Worm (Caenorhabditis elegans) whole organism, mixed stage, embryonic: Measurements from ENCODE around the gene Y51A2D.18.

Source experiments
- M03D4.4 ChIP-seq: sonication (generic microtip); optimal IDR thresholded peaks from 2 replicates; lab custom pipeline; 2017; ENCODE audit warnings: mild to moderate bottlenecking, missing genetic modification characterization, missing compliant biosample characterization
- bed-3 ChIP-seq: fragments of 200-800 bp; sonication (Bioruptor generic); optimal IDR thresholded peaks from 3 replicates; lab custom pipeline; 2018; ENCODE audit warnings: mild to moderate bottlenecking, missing genetic modification characterization, moderate library complexity, missing compliant biosample characterization
- ceh-39 ChIP-seq: fragments of 150-350 bp; optimal IDR thresholded peaks from 2 replicates; lab custom pipeline; 2014; ENCODE audit warnings: missing biosample characterization, missing genetic modification characterization
- ceh-43 ChIP-seq: fragments of 200-800 bp; sonication (Bioruptor generic); optimal IDR thresholded peaks from 2 replicates; lab custom pipeline; 2018; ENCODE audit warnings: mild to moderate bottlenecking, missing genetic modification characterization, moderate library complexity, missing compliant biosample characterization
- ceh-83 ChIP-seq: fragments of 200-800 bp; sonication (Bioruptor generic); optimal IDR thresholded peaks from 2 replicates; lab custom pipeline; 2018; ENCODE audit warnings: mild to moderate bottlenecking, missing genetic modification characterization, missing compliant biosample characterization
- ces-1 ChIP-seq: fragments of 150-350 bp; optimal IDR thresholded peaks from 2 replicates; lab custom pipeline; 2014; ENCODE audit warnings: missing biosample characterization, missing genetic modification reagents, missing genetic modification characterization
- cnd-1 ChIP-seq: fragments of 200-800 bp; sonication (Bioruptor generic); optimal IDR thresholded peaks from 2 replicates; lab custom pipeline; 2018; ENCODE audit warnings: mild to moderate bottlenecking, missing genetic modification characterization, missing compliant biosample characterization
- drap-1 ChIP-seq: fragments of 200-800 bp; sonication (Bioruptor generic); optimal IDR thresholded peaks from 3 replicates; lab custom pipeline; 2018; ENCODE audit warnings: mild to moderate bottlenecking, missing genetic modification characterization, missing compliant biosample characterization
- elt-1 ChIP-seq: sonication (generic microtip); optimal IDR thresholded peaks from 2 replicates; lab custom pipeline; 2017; ENCODE audit warnings: missing genetic modification characterization, mild to moderate bottlenecking, missing compliant biosample characterization, antibody characterized with exemption, moderate library complexity, borderline replicate concordance; ENCODE audit not compliant: insufficient read depth
- elt-3 ChIP-seq: fragments of 150-350 bp; optimal IDR thresholded peaks from 2 replicates; lab custom pipeline; 2014; ENCODE audit warnings: missing biosample characterization, missing genetic modification characterization
- flh-1 ChIP-seq: fragments of 200-800 bp; sonication (Bioruptor generic); optimal IDR thresholded peaks from 2 replicates; lab custom pipeline; 2018; ENCODE audit warnings: mild to moderate bottlenecking, missing genetic modification characterization, moderate library complexity, missing compliant biosample characterization
- ham-2 ChIP-seq: fragments of 200-800 bp; sonication (Bioruptor generic); optimal IDR thresholded peaks from 2 replicates; lab custom pipeline; 2018; ENCODE audit warnings: mild to moderate bottlenecking, missing genetic modification characterization, missing compliant biosample characterization
- hlh-1 ChIP-seq: fragments of 150-350 bp; optimal IDR thresholded peaks from 2 replicates; lab custom pipeline; 2014; ENCODE audit warnings: missing biosample characterization, missing genetic modification reagents, missing genetic modification characterization
- lin-13 ChIP-seq: fragments of 150-350 bp; optimal IDR thresholded peaks from 2 replicates; lab custom pipeline; 2014; ENCODE audit warnings: missing biosample characterization, missing genetic modification characterization
- lin-32 ChIP-seq: fragments of 200-800 bp; sonication (Bioruptor generic); optimal IDR thresholded peaks from 2 replicates; lab custom pipeline; 2018; ENCODE audit warnings: mild to moderate bottlenecking, missing genetic modification characterization, missing compliant biosample characterization
- mab-5 ChIP-seq: fragments of 150-350 bp; optimal IDR thresholded peaks from 2 replicates; lab custom pipeline; 2014; ENCODE audit warnings: missing biosample characterization, missing genetic modification characterization
- mep-1 ChIP-seq: fragments of 150-350 bp; optimal IDR thresholded peaks from 2 replicates; lab custom pipeline; 2017; ENCODE audit warnings: missing biosample characterization, missing genetic modification reagents, missing genetic modification characterization, inconsistent platforms
- mls-2 ChIP-seq: sonication (generic microtip); optimal IDR thresholded peaks from 2 replicates; lab custom pipeline; 2016; ENCODE audit warnings: mild to moderate bottlenecking, missing genetic modification characterization, moderate library complexity, missing compliant biosample characterization
- nhr-12 ChIP-seq: fragments of 150-350 bp; optimal IDR thresholded peaks from 2 replicates; lab custom pipeline; 2014; ENCODE audit warnings: missing biosample characterization, missing genetic modification characterization
- nhr-2 ChIP-seq: fragments of 150-350 bp; optimal IDR thresholded peaks from 2 replicates; lab custom pipeline; 2014; ENCODE audit warnings: missing biosample characterization, missing genetic modification characterization
- nhr-237 ChIP-seq: fragments of 150-350 bp; optimal IDR thresholded peaks from 2 replicates; lab custom pipeline; 2014; ENCODE audit warnings: missing biosample characterization, missing genetic modification characterization
- nhr-28 ChIP-seq: fragments of 150-350 bp; optimal IDR thresholded peaks from 2 replicates; lab custom pipeline; 2014; ENCODE audit warnings: missing biosample characterization, missing genetic modification characterization
- nhr-76 ChIP-seq: sonication (generic microtip); optimal IDR thresholded peaks from 2 replicates; lab custom pipeline; 2017; ENCODE audit warnings: missing biosample characterization, missing genetic modification characterization
- pha-4 ChIP-seq: fragments of 150-350 bp; optimal IDR thresholded peaks from 2 replicates; lab custom pipeline; 2018; ENCODE audit warnings: missing biosample characterization, missing genetic modification reagents, missing genetic modification characterization
- sem-2 ChIP-seq: fragments of 200-800 bp; sonication (Bioruptor generic); optimal IDR thresholded peaks from 2 replicates; lab custom pipeline; 2018; ENCODE audit warnings: mild to moderate bottlenecking, missing genetic modification characterization, missing compliant biosample characterization
- snpc-4 ChIP-seq: fragments of 150-350 bp; optimal IDR thresholded peaks from 2 replicates; lab custom pipeline; 2014; ENCODE audit warnings: missing biosample characterization, missing genetic modification characterization
- sptf-1 ChIP-seq: sonication (generic microtip); optimal IDR thresholded peaks from 2 replicates; lab custom pipeline; 2017; ENCODE audit warnings: mild to moderate bottlenecking, missing genetic modification characterization, moderate library complexity, missing compliant biosample characterization
- tbx-8 ChIP-seq: fragments of 200-800 bp; sonication (Bioruptor generic); optimal IDR thresholded peaks from 2 replicates; lab custom pipeline; 2018; ENCODE audit warnings: mild to moderate bottlenecking, missing genetic modification characterization, moderate library complexity, missing compliant biosample characterization
- unc-120 ChIP-seq: sonication (generic microtip); optimal IDR thresholded peaks from 2 replicates; lab custom pipeline; 2017; ENCODE audit warnings: missing genetic modification characterization, missing compliant biosample characterization; ENCODE audit not compliant: poor library complexity, severe bottlenecking
- unc-39 ChIP-seq: fragments of 150-350 bp; optimal IDR thresholded peaks from 2 replicates; lab custom pipeline; 2014; ENCODE audit warnings: missing biosample characterization, missing genetic modification characterization
- unc-62 ChIP-seq: fragments of 150-350 bp; optimal IDR thresholded peaks from 2 replicates; lab custom pipeline; 2014; ENCODE audit warnings: missing biosample characterization, missing genetic modification reagents, missing genetic modification characterization
- zip-8 ChIP-seq: fragments of 150-350 bp; optimal IDR thresholded peaks from 2 replicates; lab custom pipeline; 2014; ENCODE audit warnings: missing biosample characterization, missing genetic modification characterization
- ztf-11 ChIP-seq: fragments of 150-350 bp; optimal IDR thresholded peaks from 2 replicates; lab custom pipeline; 2014; ENCODE audit warnings: missing biosample characterization, missing genetic modification characterization

Gene Y51A2D.18

DNA sequence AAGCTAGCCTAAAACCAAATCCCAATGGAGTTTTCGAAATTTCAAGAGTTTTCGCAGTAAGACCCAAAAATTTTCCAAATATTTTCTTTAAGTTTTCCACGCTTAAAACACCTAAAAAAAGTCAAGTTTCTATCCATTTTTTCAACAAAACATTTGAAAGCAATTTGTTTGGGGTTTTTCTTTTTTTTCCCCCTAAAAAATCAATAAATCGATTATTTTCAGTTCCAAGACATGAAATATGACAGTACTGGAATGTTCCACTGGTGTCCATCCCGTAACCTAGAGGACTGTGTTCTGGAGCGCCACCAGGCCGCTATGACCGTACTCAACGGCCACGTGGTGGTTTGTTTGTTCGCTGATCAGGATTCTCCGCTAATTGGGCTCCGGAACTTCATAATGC, 17.6 kb upstream of the Y51A2D.18 start:
- TF ChIP-seq sem-2 (GFP tag; lab: Kevin White, UChicago) = no peak
- TF ChIP-seq ceh-83 = no peak
- TF ChIP-seq ceh-39 (tag; lab: Kevin White, UChicago) = no peak
- no peak for TF ChIP-seq unc-39

- TF ChIP-seq ces-1 (GFP tag; lab: Kevin White, UChicago) = peak; percentile 42
- TF ChIP-seq mep-1 = no peak
These were observed 4.9 kb upstream of the Y51A2D.18 start, which contains the start of gene slo-1 for ce11 chrV:18491961-18492360. slo-1 (plus strand) TSS chrV:18492261.

- TF ChIP-seq elt-1 (tag; lab: Kevin White, UChicago) (no peak), hlh-1 (tag; lab: Kevin White, UChicago) (peak; percentile 59), ham-2 (no peak), M03D4.4 (tag; lab: Kevin White, UChicago) (peak; percentile 26), unc-62 (GFP tag; lab: Kevin White, UChicago) (peak; percentile 19), drap-1 (peak; percentile 71), mls-2 (peak; percentile 17), nhr-12 (tag; lab: Kevin White, UChicago) (no peak), nhr-28 (tag; lab: Kevin White, UChicago) (no peak), unc-120 (tag; lab: Kevin White, UChicago) (peak; percentile 90), ces-1 (GFP tag; lab: Kevin White, UChicago) (peak; percentile 45)
These were observed 3.3 kb upstream of the Y51A2D.18 start for ce11 chrV:18490284-18490832.

- no peak for TF ChIP-seq lin-13 (tag; lab: Kevin White, UChicago)
- TF ChIP-seq nhr-28 (tag; lab: Kevin White, UChicago) = no peak
- no peak for TF ChIP-seq bed-3 (GFP tag; lab: Kevin White, UChicago)
- TF ChIP-seq unc-39 = no peak
- no peak for TF ChIP-seq ceh-39 (tag; lab: Kevin White, UChicago)
- TF ChIP-seq elt-1 (tag; lab: Kevin White, UChicago) = no peak
- no peak for TF ChIP-seq nhr-76 (tag; lab: Kevin White, UChicago)
- TF ChIP-seq drap-1 = no peak
- TF ChIP-seq snpc-4 (tag; lab: Kevin White, UChicago) = no peak
- no peak for TF ChIP-seq mls-2
- TF ChIP-seq mep-1 = no peak
- TF ChIP-seq ceh-83 = no peak
These were observed 6.8 kb downstream of the Y51A2D.18 start, which contains the start of gene srh-178 for ce11 chrV:18480231-18480630. srh-178 (minus strand) TSS chrV:18480331.

DNA sequence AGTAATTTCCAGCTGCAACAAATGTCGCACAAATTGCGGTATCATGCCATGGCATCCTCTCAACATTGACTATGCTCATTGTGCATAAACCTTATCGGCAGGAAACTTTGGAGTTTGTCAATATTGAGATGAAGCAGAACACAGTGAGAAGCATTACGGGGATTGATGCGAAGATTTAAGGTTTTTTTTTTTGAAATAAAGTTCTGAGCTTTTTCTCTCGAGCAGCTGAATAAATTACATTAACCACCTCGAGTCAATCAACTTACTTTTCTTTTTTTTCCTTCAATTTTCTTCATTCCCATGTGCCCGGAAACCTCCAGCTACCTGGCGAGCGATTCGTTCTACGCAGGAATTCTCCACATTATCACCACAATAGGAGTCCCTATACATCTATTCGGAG, 11.0 kb downstream of the Y51A2D.18 start, which contains the start of gene srh-179:
srh-179 (plus strand) TSS at position 301 of the 400 bp plus-strand sequence.
- TF ChIP-seq snpc-4 (tag; lab: Kevin White, UChicago) (no peak), unc-62 (GFP tag; lab: Kevin White, UChicago) (no peak), nhr-237 (tag; lab: Kevin White, UChicago) (no peak), mab-5 (tag; lab: Kevin White, UChicago) (no peak), sptf-1 (no peak), nhr-2 (tag; lab: Kevin White, UChicago) (no peak), zip-8 (tag; lab: Kevin White, UChicago) (no peak), sem-2 (GFP tag; lab: Kevin White, UChicago) (no peak), ces-1 (GFP tag; lab: Kevin White, UChicago) (no peak), ceh-43 (GFP tag; lab: Kevin White, UChicago) (no peak), bed-3 (GFP tag; lab: Kevin White, UChicago) (no peak), mep-1 (no peak), lin-32 (GFP tag; lab: Kevin White, UChicago) (no peak), unc-120 (tag; lab: Kevin White, UChicago) (no peak), ham-2 (no peak), tbx-8 (no peak), cnd-1 (tag; lab: Kevin White, UChicago) (no peak)
- TF ChIP-seq, all 35 proteins: peak for 0

ce11 chrV:18474223-18474622, 12.8 kb downstream of the Y51A2D.18 start, which contains the start of gene srh-181:
srh-181 (plus strand) TSS chrV:18474523.
- no peak for TF ChIP-seq lin-13 (tag; lab: Kevin White, UChicago)
- no peak for TF ChIP-seq sptf-1
- TF ChIP-seq nhr-12 (tag; lab: Kevin White, UChicago) = no peak
- no peak for TF ChIP-seq ztf-11 (tag; lab: Kevin White, UChicago)
- no peak for TF ChIP-seq elt-1 (tag; lab: Kevin White, UChicago)
- no peak for TF ChIP-seq ceh-83
- TF ChIP-seq unc-120 (tag; lab: Kevin White, UChicago) = no peak
- TF ChIP-seq nhr-2 (tag; lab: Kevin White, UChicago) = no peak
- TF ChIP-seq nhr-237 (tag; lab: Kevin White, UChicago) = no peak
- no peak for TF ChIP-seq mls-2
- no peak for TF ChIP-seq lin-32 (GFP tag; lab: Kevin White, UChicago)
- TF ChIP-seq pha-4 = no peak
- no peak for TF ChIP-seq ham-2
- TF ChIP-seq elt-3 (tag; lab: Kevin White, UChicago) = no peak
- TF ChIP-seq unc-39 = no peak
- TF ChIP-seq M03D4.4 (tag; lab: Kevin White, UChicago) = no peak
- no peak for TF ChIP-seq flh-1 (GFP tag; lab: Kevin White, UChicago)
- no peak for TF ChIP-seq snpc-4 (tag; lab: Kevin White, UChicago)
- TF ChIP-seq, all 35 proteins: peak for 0
